Worm (Caenorhabditis elegans): ENCODE results near the gene lmd-3.

DNA sequence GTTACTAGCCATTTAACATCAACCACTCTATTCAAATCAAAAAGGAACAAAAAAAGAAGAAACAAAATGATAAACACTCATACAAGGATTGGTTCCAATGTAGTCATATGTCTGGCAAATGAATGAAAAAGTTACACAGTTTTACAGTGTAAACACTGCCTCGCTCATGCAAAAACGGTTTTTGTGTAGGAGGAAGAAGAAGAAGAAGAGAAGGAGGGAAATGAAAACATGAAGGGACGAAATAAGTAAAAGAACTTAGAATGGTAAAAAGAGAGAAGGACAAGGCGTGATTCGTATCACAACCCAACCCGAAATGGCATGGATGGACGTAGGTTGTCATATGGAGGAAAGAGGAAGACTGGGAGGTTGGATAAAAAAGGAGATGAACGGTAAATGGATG, 37.7 kb downstream of the lmd-3 start:
- no peak for TF ChIP-seq dao-5 (tag; optimal IDR thresholded peaks at IDR 0.05)
- no peak for TF ChIP-seq him-1 (tag; optimal IDR thresholded peaks at IDR 0.05)
